Fruit fly (Drosophila melanogaster) whole organism, embryonic: ENCODE measurements around the gene CG32551.

Source experiments
- Asciz ChIP-seq: fragments of 200-800 bp; sonication (Bioruptor generic); optimal IDR thresholded peaks from 2 replicates; lab custom pipeline; 2017; ENCODE audit warnings: missing biosample characterization, mild to moderate bottlenecking, missing genetic modification characterization, missing genetic modification reagents
- B-H1 ChIP-seq: fragments of 200-800 bp; sonication (Bioruptor generic); IDR thresholded peaks from 3 replicates; pipeline ENCODE4 v1.3.6; 2022; ENCODE audit warnings: missing biosample characterization, missing genetic modification characterization
- BEAF-32 ChIP-seq: fragments of 200-800 bp; sonication (Bioruptor generic); optimal IDR thresholded peaks from 3 replicates; lab custom pipeline; 2017; ENCODE audit warnings: missing biosample characterization, missing genetic modification characterization, mild to moderate bottlenecking, moderate library complexity, missing genetic modification reagents
- Blimp-1 ChIP-seq: fragments of 200-800 bp; sonication (Bioruptor generic); optimal IDR thresholded peaks from 3 replicates; lab custom pipeline; 2018; ENCODE audit warnings: missing biosample characterization, missing genetic modification characterization, mild to moderate bottlenecking, moderate library complexity, missing genetic modification reagents
- Bteb2 ChIP-seq: fragments of 200-800 bp; sonication (Bioruptor generic); optimal IDR thresholded peaks from 2 replicates; lab custom pipeline; 2016; ENCODE audit warnings: missing biosample characterization, missing genetic modification characterization
- CG10267 ChIP-seq: fragments of 200-800 bp; sonication (Bioruptor generic); optimal IDR thresholded peaks from 2 replicates; lab custom pipeline; 2018; ENCODE audit warnings: missing biosample characterization, mild to moderate bottlenecking, missing genetic modification characterization, moderate library complexity
- CG11456 ChIP-seq: fragments of 200-800 bp; sonication (Bioruptor generic); IDR thresholded peaks from 3 replicates; pipeline ENCODE4 v1.3.6; 2022; ENCODE audit warnings: missing biosample characterization, missing genetic modification characterization
- CG12659 ChIP-seq: fragments of 200-800 bp; sonication (Bioruptor generic); optimal IDR thresholded peaks from 3 replicates; lab custom pipeline; 2017; ENCODE audit warnings: mild to moderate bottlenecking, missing biosample characterization, missing genetic modification reagents, missing genetic modification characterization
- CG13296 ChIP-seq: fragments of 200-800 bp; sonication (Bioruptor generic); optimal IDR thresholded peaks from 3 replicates; lab custom pipeline; 2018; ENCODE audit warnings: missing biosample characterization, mild to moderate bottlenecking, missing genetic modification characterization
- CG1603 ChIP-seq: fragments of 200-800 bp; sonication (Bioruptor generic); optimal IDR thresholded peaks from 2 replicates; lab custom pipeline; 2019; ENCODE audit warnings: missing biosample characterization, mild to moderate bottlenecking, missing genetic modification characterization, moderate library complexity
- CG16813 ChIP-seq: fragments of 200-800 bp; sonication (Bioruptor generic); IDR thresholded peaks from 3 replicates; pipeline ENCODE4 v1.3.6; 2022; ENCODE audit warnings: missing biosample characterization, missing genetic modification characterization; ENCODE audit not compliant: partially characterized antibody
- CG17359 ChIP-seq: fragments of 200-800 bp; sonication (Bioruptor generic); optimal IDR thresholded peaks from 3 replicates; lab custom pipeline; 2018; ENCODE audit warnings: missing biosample characterization, mild to moderate bottlenecking, missing genetic modification characterization, moderate library complexity
- CG18476 ChIP-seq: fragments of 200-800 bp; sonication (Bioruptor generic); optimal IDR thresholded peaks from 2 replicates; lab custom pipeline; 2016; ENCODE audit warnings: missing biosample characterization, mild to moderate bottlenecking, missing genetic modification characterization
- CG2116 ChIP-seq: fragments of 200-800 bp; sonication (Bioruptor generic); optimal IDR thresholded peaks from 3 replicates; lab custom pipeline; 2018; ENCODE audit warnings: missing biosample characterization, mild to moderate bottlenecking, missing genetic modification characterization
- CG2199 ChIP-seq: fragments of 200-800 bp; sonication (Bioruptor generic); IDR thresholded peaks from 3 replicates; pipeline ENCODE4 v1.3.6; 2022; ENCODE audit warnings: missing biosample characterization, missing genetic modification characterization
- CG2202 ChIP-seq: fragments of 200-800 bp; sonication (Bioruptor generic); optimal IDR thresholded peaks from 2 replicates; lab custom pipeline; 2018; ENCODE audit warnings: missing biosample characterization, mild to moderate bottlenecking, missing genetic modification characterization
- CG2712 ChIP-seq: fragments of 200-800 bp; optimal IDR thresholded peaks from 3 replicates; lab custom pipeline; 2019; ENCODE audit warnings: missing biosample characterization, mild to moderate bottlenecking, missing genetic modification characterization, moderate library complexity
- CG30431 ChIP-seq: fragments of 200-800 bp; sonication (Bioruptor generic); optimal IDR thresholded peaks from 2 replicates; lab custom pipeline; 2017; ENCODE audit warnings: missing biosample characterization, missing genetic modification characterization
- CG4360 ChIP-seq: fragments of 200-800 bp; sonication (Bioruptor generic); IDR thresholded peaks from 2 replicates; pipeline ENCODE4 v1.3.6; 2022; ENCODE audit warnings: missing biosample characterization, missing genetic modification characterization
- CG8388 ChIP-seq: fragments of 200-800 bp; sonication (Bioruptor generic); optimal IDR thresholded peaks from 2 replicates; lab custom pipeline; 2019; ENCODE audit warnings: missing biosample characterization, mild to moderate bottlenecking, missing genetic modification characterization, moderate library complexity
- CG8478 ChIP-seq: fragments of >200 bp; optimal IDR thresholded peaks from 2 replicates; lab custom pipeline; 2018
- CG9609 ChIP-seq: fragments of 200-800 bp; sonication (Bioruptor generic); optimal IDR thresholded peaks from 3 replicates; lab custom pipeline; 2016; ENCODE audit warnings: missing biosample characterization, missing genetic modification characterization
- D19B ChIP-seq: fragments of 200-800 bp; sonication (Bioruptor generic); optimal IDR thresholded peaks from 2 replicates; lab custom pipeline; 2017; ENCODE audit warnings: missing biosample characterization, mild to moderate bottlenecking, missing genetic modification characterization
- Doc3 ChIP-seq: fragments of 200-800 bp; sonication (Bioruptor generic); IDR thresholded peaks from 3 replicates; pipeline ENCODE4 v1.3.6; 2022; ENCODE audit warnings: missing biosample characterization, missing genetic modification characterization; ENCODE audit not compliant: partially characterized antibody
- Dref ChIP-seq: fragments of 200-800 bp; sonication (Bioruptor generic); IDR thresholded peaks from 2 replicates; pipeline ENCODE4 v1.3.6; 2022; ENCODE audit warnings: missing biosample characterization, missing genetic modification characterization
- Drgx ChIP-seq: fragments of 200-800 bp; sonication (Bioruptor generic); IDR thresholded peaks from 2 replicates; pipeline ENCODE4 v1.3.6; 2022; ENCODE audit warnings: missing biosample characterization, missing genetic modification characterization
- H15 ChIP-seq: fragments of 200-800 bp; sonication (Bioruptor generic); IDR thresholded peaks from 3 replicates; pipeline ENCODE4 v1.3.6; 2022; ENCODE audit warnings: missing biosample characterization, missing genetic modification characterization
- HLH3B ChIP-seq: fragments of 200-800 bp; sonication (Bioruptor generic); IDR thresholded peaks from 2 replicates; pipeline ENCODE4 v1.3.6; 2022; ENCODE audit warnings: missing biosample characterization, missing genetic modification characterization
- Opbp ChIP-seq: fragments of 200-800 bp; sonication (Bioruptor generic); IDR thresholded peaks from 3 replicates; pipeline ENCODE4 v1.3.6; 2022; ENCODE audit warnings: missing biosample characterization, missing genetic modification characterization; ENCODE audit not compliant: partially characterized antibody
- PHDP ChIP-seq: fragments of 200-800 bp; sonication (Bioruptor generic); optimal IDR thresholded peaks from 3 replicates; lab custom pipeline; 2018; ENCODE audit warnings: missing biosample characterization, mild to moderate bottlenecking, missing genetic modification characterization, moderate library complexity
- Poxn ChIP-seq: fragments of 200-800 bp; sonication (Bioruptor generic); IDR thresholded peaks from 2 replicates; pipeline ENCODE4 v1.3.6; 2022; ENCODE audit warnings: missing biosample characterization, missing genetic modification characterization
- Spps ChIP-seq: fragments of 200-800 bp; sonication (Bioruptor generic); optimal IDR thresholded peaks from 2 replicates; lab custom pipeline; 2018; ENCODE audit warnings: missing biosample characterization, mild to moderate bottlenecking, missing genetic modification characterization
- Sry-δ ChIP-seq: fragments of 200-800 bp; sonication (Bioruptor generic); optimal IDR thresholded peaks from 2 replicates; lab custom pipeline; 2016; ENCODE audit warnings: missing biosample characterization, missing genetic modification characterization
- Usf ChIP-seq: fragments of 200-800 bp; sonication (Bioruptor generic); optimal IDR thresholded peaks from 2 replicates; lab custom pipeline; 2017; ENCODE audit warnings: missing genotype, missing biosample characterization, missing genetic modification characterization
- YL-1 ChIP-seq: fragments of 200-800 bp; sonication (Bioruptor generic); optimal IDR thresholded peaks from 3 replicates; lab custom pipeline; 2017; ENCODE audit warnings: missing biosample characterization, mild to moderate bottlenecking, missing genetic modification characterization
- bcd ChIP-seq: fragments of 200-800 bp; sonication (Bioruptor generic); optimal IDR thresholded peaks from 2 replicates; lab custom pipeline; 2017; ENCODE audit warnings: missing biosample characterization, mild to moderate bottlenecking, missing genetic modification characterization
- chinmo ChIP-seq: fragments of 200-800 bp; sonication (Bioruptor generic); IDR thresholded peaks from 4 replicates; pipeline ENCODE4 v1.3.6; 2022; ENCODE audit warnings: missing biosample characterization, missing genetic modification characterization; ENCODE audit not compliant: partially characterized antibody
- crol ChIP-seq: fragments of 200-800 bp; sonication (Bioruptor generic); IDR thresholded peaks from 2 replicates; pipeline ENCODE4 v1.3.6; 2022; ENCODE audit warnings: missing biosample characterization, missing genetic modification characterization
- da ChIP-seq: fragments of 200-800 bp; sonication (Bioruptor generic); optimal IDR thresholded peaks from 2 replicates; lab custom pipeline; 2016; ENCODE audit warnings: missing biosample characterization, missing genetic modification characterization
- ems ChIP-seq: fragments of 200-800 bp; sonication (Bioruptor generic); optimal IDR thresholded peaks from 3 replicates; lab custom pipeline; 2016; ENCODE audit warnings: missing biosample characterization, missing genetic modification characterization
- fd3F ChIP-seq: fragments of 200-800 bp; sonication (Bioruptor generic); optimal IDR thresholded peaks from 2 replicates; lab custom pipeline; 2018; ENCODE audit warnings: missing biosample characterization, mild to moderate bottlenecking, missing genetic modification characterization, moderate library complexity
- fru ChIP-seq: fragments of >200 bp; optimal IDR thresholded peaks from 2 replicates; lab custom pipeline; 2017
- gem ChIP-seq: fragments of 200-800 bp; sonication (Bioruptor generic); optimal IDR thresholded peaks from 2 replicates; lab custom pipeline; 2019; ENCODE audit warnings: missing biosample characterization, mild to moderate bottlenecking, missing genetic modification characterization, moderate library complexity
- her ChIP-seq: fragments of 200-800 bp; sonication (Bioruptor generic); optimal IDR thresholded peaks from 2 replicates; lab custom pipeline; 2016; ENCODE audit warnings: missing biosample characterization, missing genetic modification characterization
- ind ChIP-seq: fragments of 200-800 bp; sonication (Bioruptor generic); optimal IDR thresholded peaks from 3 replicates; lab custom pipeline; 2016; ENCODE audit warnings: missing biosample characterization, missing genetic modification characterization
- knrl ChIP-seq: fragments of 200-800 bp; sonication (Bioruptor generic); IDR thresholded peaks from 3 replicates; pipeline ENCODE4 v1.3.6; 2022; ENCODE audit warnings: missing biosample characterization, missing genetic modification characterization; ENCODE audit not compliant: partially characterized antibody
- mld ChIP-seq: fragments of 200-800 bp; sonication (Bioruptor generic); IDR thresholded peaks from 3 replicates; pipeline ENCODE4 v1.3.6; 2022; ENCODE audit warnings: missing biosample characterization, missing genetic modification characterization; ENCODE audit not compliant: partially characterized antibody
- vvl ChIP-seq: fragments of 200-800 bp; sonication (Bioruptor generic); IDR thresholded peaks from 2 replicates; pipeline ENCODE4 v1.3.6; 2022; ENCODE audit warnings: missing biosample characterization, missing genetic modification characterization

Gene CG32551

DNA sequence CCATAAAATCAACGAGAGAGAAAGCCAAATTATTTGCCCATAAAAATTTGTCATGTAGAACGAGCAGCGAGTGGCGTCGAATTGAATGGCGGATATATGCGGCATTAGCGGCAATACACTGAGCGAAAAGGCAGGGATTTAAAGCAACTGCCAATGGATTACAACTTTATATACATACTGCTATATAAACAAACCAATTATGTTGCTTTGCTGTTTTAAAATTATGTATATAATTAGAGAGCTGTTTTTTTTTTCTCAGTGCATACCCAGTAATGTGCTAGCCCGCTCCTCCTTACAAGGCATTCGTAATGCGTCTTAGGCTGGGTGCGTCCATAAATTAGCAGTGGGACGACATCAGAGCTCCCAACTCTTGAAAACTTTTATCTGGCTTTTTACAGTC lies 29.2 kb downstream of the CG32551 start (continued):
- TF ChIP-seq ems (GFP tag; lab: Kevin White, UChicago), result no peak
- no peak for TF ChIP-seq Blimp-1 (GFP tag; lab: Kevin White, UChicago)
- TF ChIP-seq Drgx, result no peak
- TF ChIP-seq CG11456 (GFP tag; lab: Robert Waterston, UW), result peak; percentile 60; the same call in 1 of the 3 replicates
- TF ChIP-seq CG1603 (tag; lab: Kevin White, UChicago), result peak; percentile 25
- peak; percentile 14 for TF ChIP-seq bcd (GFP tag; lab: Kevin White, UChicago)
- TF ChIP-seq Poxn (GFP tag; lab: Robert Waterston, UW), result no peak
- no peak for TF ChIP-seq mld (GFP tag; lab: Robert Waterston, UW)
- no peak for TF ChIP-seq CG4360
- TF ChIP-seq, all 482 proteins: peak for 73

- TF ChIP-seq CG17359 (tag; lab: Kevin White, UChicago) (no peak), CG18476 (GFP tag; lab: Kevin White, UChicago) (no peak), her (GFP tag; lab: Kevin White, UChicago) (no peak), CG12659 (GFP tag; lab: Kevin White, UChicago) (no peak), CG30431 (GFP tag; lab: Kevin White, UChicago) (no peak), HLH3B (GFP tag; lab: Robert Waterston, UW) (no peak), CG13296 (GFP tag; lab: Kevin White, UChicago) (no peak), fd3F (GFP tag; lab: Kevin White, UChicago) (no peak), gem (tag; lab: Kevin White, UChicago) (peak; percentile 34), CG2199 (no peak), Doc3 (GFP tag; lab: Robert Waterston, UW) (no peak), CG2712 (tag; lab: Kevin White, UChicago) (no peak), CG2202 (tag; lab: Kevin White, UChicago) (no peak), CG8388 (GFP tag; lab: Kevin White, UChicago) (no peak), fru (no peak), CG8478 (lab: Kevin White, UChicago) (no peak), BEAF-32 (GFP tag; lab: Kevin White, UChicago) (no peak), Asciz (no peak), YL-1 (GFP tag; lab: Kevin White, UChicago) (no peak), chinmo (no peak), CG9609 (GFP tag; lab: Kevin White, UChicago) (no peak), knrl (no peak), B-H1 (GFP tag; lab: Robert Waterston, UW) (no peak), Sry-δ (GFP tag; lab: Kevin White, UChicago) (no peak), ems (GFP tag; lab: Kevin White, UChicago) (no peak), Usf (GFP tag; lab: Kevin White, UChicago) (no peak), Bteb2 (GFP tag; lab: Kevin White, UChicago) (no peak), CG2116 (GFP tag; lab: Kevin White, UChicago) (no peak), Spps (tag; lab: Kevin White, UChicago) (no peak), Dref (peak; percentile 17; the same call in 1 of the 2 replicates), CG16813 (GFP tag; lab: Robert Waterston, UW) (no peak), D19B (GFP tag; lab: Kevin White, UChicago) (peak; percentile 96), H15 (GFP tag; lab: Robert Waterston, UW) (no peak), CG10267 (tag; lab: Kevin White, UChicago) (peak; percentile 5), ind (GFP tag; lab: Kevin White, UChicago) (peak; percentile 16), PHDP (tag; lab: Kevin White, UChicago) (no peak), Opbp (GFP tag; lab: Robert Waterston, UW) (no peak), crol (GFP tag; lab: Robert Waterston, UW) (peak; percentile 67), vvl (GFP tag; lab: Robert Waterston, UW) (peak; percentile 56), da (GFP tag; lab: Kevin White, UChicago) (no peak)
These were observed 40.9 kb downstream of the CG32551 start, which contains the start of gene CG32547 for dm6 chrX:18479307-18480134. Gene CG32547 (minus strand): TSS chrX:18479487.
